Fruit fly (Drosophila melanogaster): ENCODE data around the gene SelR.

The SelR gene

DNA sequence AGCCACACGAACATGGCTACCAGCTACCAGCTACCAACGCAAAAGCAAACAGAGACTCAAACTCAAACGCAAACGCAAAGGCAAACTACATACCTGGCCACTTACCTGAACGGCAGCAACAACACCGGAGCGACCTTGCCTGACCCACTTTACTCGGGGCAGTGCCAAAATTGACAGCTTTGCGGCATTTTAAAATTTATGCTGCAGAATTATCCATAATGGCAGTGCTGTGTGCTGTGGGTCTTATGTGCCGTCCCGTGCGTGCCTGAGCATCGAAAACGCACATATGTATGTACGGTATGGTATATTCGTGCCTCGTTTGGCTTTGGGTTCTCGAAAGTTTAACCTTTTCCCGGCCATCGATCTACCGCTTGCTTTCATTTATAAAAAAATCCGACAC, 39.8 kb downstream of the SelR start:
- TF ChIP-seq CG15073 (GFP tag; optimal IDR thresholded peaks at IDR 0.05), result no peak
- TF ChIP-seq HLH4C (GFP tag; IDR thresholded peaks at IDR 0.05; ENCODE audit: partially characterized antibody), result 0 out of 3 replicates have a peak, but pooled peaks have one; percentile 21
- TF ChIP-seq tna (GFP tag; IDR thresholded peaks at IDR 0.05; ENCODE audit: partially characterized antibody), result 0 out of 2 replicates have a peak, but pooled peaks have one; percentile 14
- no peak for TF ChIP-seq CG7786 (GFP tag; optimal IDR thresholded peaks at IDR 0.05)
- TF ChIP-seq H15 (GFP tag; IDR thresholded peaks at IDR 0.05), result no peak
- no peak for TF ChIP-seq CG8944 (GFP tag; optimal IDR thresholded peaks at IDR 0.05)
- no peak for TF ChIP-seq Dbx (GFP tag; IDR thresholded peaks at IDR 0.05)
- no peak for TF ChIP-seq HmgZ (tag; optimal IDR thresholded peaks at IDR 0.05)
- TF ChIP-seq CG17912 (GFP tag; optimal IDR thresholded peaks at IDR 0.05), result no peak
- TF ChIP-seq exex (tag; optimal IDR thresholded peaks at IDR 0.05), result no peak
- TF ChIP-seq dm (GFP tag; optimal IDR thresholded peaks at IDR 0.05), result no peak
- TF ChIP-seq chinmo (GFP tag; IDR thresholded peaks at IDR 0.05; ENCODE audit: partially characterized antibody), result 0 out of 4 replicates have a peak, but pooled peaks have one; percentile 26
- no peak for TF ChIP-seq schlank (tag; optimal IDR thresholded peaks at IDR 0.05)
- TF ChIP-seq CG13123 (GFP tag; optimal IDR thresholded peaks at IDR 0.05), result no peak
- TF ChIP-seq CG4360 (GFP tag; IDR thresholded peaks at IDR 0.05), result 0 out of 2 replicates have a peak, but pooled peaks have one; percentile 21
- TF ChIP-seq hb (GFP tag; IDR thresholded peaks at IDR 0.05; ENCODE audit: partially characterized antibody), result no peak
- no peak for TF ChIP-seq CG18262 (tag; optimal IDR thresholded peaks at IDR 0.05)
- no peak for TF ChIP-seq Sry-β (GFP tag; optimal IDR thresholded peaks at IDR 0.05)
- TF ChIP-seq MESR4 (GFP tag; optimal IDR thresholded peaks at IDR 0.05), result no peak
- no peak for TF ChIP-seq CG1024 (GFP tag; IDR thresholded peaks at IDR 0.05)
- no peak for TF ChIP-seq zen (tag; optimal IDR thresholded peaks at IDR 0.05)
- no peak for TF ChIP-seq CG12391 (tag; optimal IDR thresholded peaks at IDR 0.05)
- TF ChIP-seq CG11723 (GFP tag; optimal IDR thresholded peaks at IDR 0.05), result no peak
- no peak for TF ChIP-seq CG18764 (GFP tag; optimal IDR thresholded peaks at IDR 0.05)
- TF ChIP-seq CG11093 (GFP tag; IDR thresholded peaks at IDR 0.05), result no peak
- TF ChIP-seq Myb (GFP tag; optimal IDR thresholded peaks at IDR 0.05), result no peak
- TF ChIP-seq CG10959 (GFP tag; IDR thresholded peaks at IDR 0.05), result no peak
- no peak for TF ChIP-seq CG9727 (GFP tag; optimal IDR thresholded peaks at IDR 0.05)

DNA sequence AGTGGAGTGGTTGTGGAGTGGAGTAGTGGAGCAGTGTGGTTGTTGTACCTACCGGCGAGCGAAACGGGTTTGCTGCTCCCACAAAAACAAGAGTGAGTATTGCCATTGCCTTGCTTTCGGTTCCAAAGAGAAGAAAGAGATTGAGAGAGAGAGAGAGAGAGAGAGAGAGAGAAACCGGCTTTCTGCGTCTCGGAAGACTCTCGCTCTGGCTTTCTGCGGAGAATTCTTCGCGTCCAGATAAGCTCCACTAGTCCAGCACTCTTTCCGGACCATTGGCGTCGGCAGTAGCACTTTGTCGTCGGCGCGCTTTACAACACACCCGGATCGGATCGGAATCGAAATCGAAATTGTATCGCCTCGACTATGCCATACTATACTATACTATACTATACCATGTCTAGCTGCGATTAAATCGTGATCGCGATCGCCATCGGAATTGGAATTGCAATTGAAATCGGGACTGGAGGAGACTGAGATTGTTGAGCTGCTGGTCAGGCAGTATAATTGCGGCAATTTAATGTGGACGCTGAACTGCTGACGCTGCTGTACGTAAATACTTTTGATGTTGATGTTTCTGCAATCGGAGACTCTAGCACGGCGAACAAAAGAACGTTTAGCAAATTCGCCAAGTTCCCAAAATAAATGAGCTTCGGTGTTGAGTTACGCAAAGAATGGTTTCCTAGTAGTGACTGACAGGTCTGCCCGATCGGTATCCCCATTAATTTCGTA, 41.5 kb downstream of the SelR start, which contains the start of gene Cad86C:
Gene Cad86C (plus strand): TSS at position 284 of the 729 bp plus-strand sequence.
- peak; percentile 20; the same call in 1 of the 2 replicates for TF ChIP-seq stc (GFP tag; IDR thresholded peaks at IDR 0.05)
- no peak for TF ChIP-seq ftz-f1 (GFP tag; optimal IDR thresholded peaks at IDR 0.05)
- TF ChIP-seq CG6765 (GFP tag; optimal IDR thresholded peaks at IDR 0.05), result peak; percentile 2
- TF ChIP-seq CG32532 (GFP tag; IDR thresholded peaks at IDR 0.05), result peak; percentile 63; the same call in 1 of the 2 replicates
- peak; percentile 38; the same call in 1 of the 3 replicates for TF ChIP-seq CG11695 (GFP tag; IDR thresholded peaks at IDR 0.05)
- no peak for TF ChIP-seq Bteb2 (GFP tag; optimal IDR thresholded peaks at IDR 0.05)
- TF ChIP-seq Ets97D (GFP tag; optimal IDR thresholded peaks at IDR 0.05), result no peak
- TF ChIP-seq sens (GFP tag), result peak; percentile 64
- TF ChIP-seq eyg (GFP tag; optimal IDR thresholded peaks at IDR 0.05), result peak; percentile 0
- TF ChIP-seq CG32772 (GFP tag; IDR thresholded peaks at IDR 0.05), result no peak
- no peak for TF ChIP-seq unpg (GFP tag; optimal IDR thresholded peaks at IDR 0.05)
- no peak for TF ChIP-seq Blimp-1 (GFP tag; optimal IDR thresholded peaks at IDR 0.05)
- TF ChIP-seq mld (GFP tag; IDR thresholded peaks at IDR 0.05; ENCODE audit: partially characterized antibody), result no peak
- TF ChIP-seq Chrac-16 (GFP tag; optimal IDR thresholded peaks at IDR 0.05), result no peak
- peak; percentile 59; the same call in 1 of the 2 replicates for TF ChIP-seq bbx (GFP tag; IDR thresholded peaks at IDR 0.05; ENCODE audit: partially characterized antibody)
- TF ChIP-seq tna (GFP tag; IDR thresholded peaks at IDR 0.05; ENCODE audit: partially characterized antibody), result peak; percentile 72
- TF ChIP-seq h (optimal IDR thresholded peaks at IDR 0.05), result no peak
- no peak for TF ChIP-seq E2f1 (GFP tag; IDR thresholded peaks at IDR 0.05)
- peak; percentile 72 for TF ChIP-seq lbe (GFP tag; optimal IDR thresholded peaks at IDR 0.05)
- TF ChIP-seq kay (GFP tag; optimal IDR thresholded peaks at IDR 0.05), result no peak
- peak; percentile 43 for TF ChIP-seq CG5180 (GFP tag; optimal IDR thresholded peaks at IDR 0.05)
- TF ChIP-seq CG17361 (GFP tag; IDR thresholded peaks at IDR 0.05), result no peak
- TF ChIP-seq CG7839 (tag; optimal IDR thresholded peaks at IDR 0.05), result no peak

Data from whole organism, embryonic.